Worm (Caenorhabditis elegans): ENCODE data around the gene Y19D2B.2.

Y19D2B.2 gene

ce11 chrII:10959676-10960075 lies 35.6 kb downstream of the Y19D2B.2 start:
- TF ChIP-seq blmp-1 (tag; optimal IDR thresholded peaks at IDR 0.05) (peak; percentile 69), egl-13 (tag; optimal IDR thresholded peaks at IDR 0.05) (no peak)

DNA sequence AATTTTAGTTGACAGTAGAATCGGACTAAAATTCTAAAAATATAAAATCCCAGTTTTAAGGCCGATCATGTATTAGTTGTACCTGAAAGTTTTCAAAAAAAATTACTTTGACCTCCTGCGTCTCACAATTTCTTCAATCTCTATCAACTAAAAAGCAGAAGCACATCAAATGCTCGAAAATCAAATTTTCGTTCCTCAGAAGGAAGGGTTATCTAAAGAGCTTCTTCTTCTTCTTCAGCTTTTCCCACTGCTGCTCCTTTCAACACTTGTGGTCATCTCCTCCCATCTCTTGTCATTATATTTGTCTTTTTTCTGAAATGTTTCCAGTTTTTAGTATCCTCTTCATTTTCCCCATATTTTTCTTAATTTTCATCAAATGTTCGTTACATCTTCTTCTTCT lies 40.7 kb downstream of the Y19D2B.2 start:
- TF ChIP-seq lin-14 (GFP tag; optimal IDR thresholded peaks at IDR 0.05): peak; percentile 6
- no peak for TF ChIP-seq unc-98 (GFP tag; IDR thresholded peaks at IDR 0.05)

- TF ChIP-seq nhr-19 (GFP tag; conservative IDR thresholded peaks at IDR 0.05): no peak
- TF ChIP-seq efl-1 (optimal IDR thresholded peaks at IDR 0.05): no peak
- peak in 1 of 2 experiments; percentile 28 for TF ChIP-seq efl-1 (GFP tag; optimal IDR thresholded peaks at IDR 0.05 in 1 of 2)
- TF ChIP-seq elt-3 (tag; optimal IDR thresholded peaks at IDR 0.05): no peak
- peak; percentile 21 for TF ChIP-seq lin-14 (GFP tag; optimal IDR thresholded peaks at IDR 0.05)
- no peak for TF ChIP-seq nhr-84 (tag; optimal IDR thresholded peaks at IDR 0.05)
- no peak for TF ChIP-seq nhr-12 (tag; optimal IDR thresholded peaks at IDR 0.05)
- TF ChIP-seq ces-1 (GFP tag; optimal IDR thresholded peaks at IDR 0.05): no peak
- no peak for TF ChIP-seq unc-98 (GFP tag; IDR thresholded peaks at IDR 0.05)
- TF ChIP-seq xbp-1 (tag; optimal IDR thresholded peaks at IDR 0.05): no peak
- TF ChIP-seq snu-23 (GFP tag; optimal IDR thresholded peaks at IDR 0.05): no peak
- no peak for TF ChIP-seq dsc-1 (tag; optimal IDR thresholded peaks at IDR 0.05)
- TF ChIP-seq snpc-4 (tag; optimal IDR thresholded peaks at IDR 0.05): no peak
- TF ChIP-seq nhr-71 (tag; optimal IDR thresholded peaks at IDR 0.05): no peak
- no peak for TF ChIP-seq alr-1 (tag; optimal IDR thresholded peaks at IDR 0.05; ENCODE audit: borderline replicate concordance)
- no peak for TF ChIP-seq Y116A8C.19 (tag; optimal IDR thresholded peaks at IDR 0.05; ENCODE audit: borderline replicate concordance)
- peak; percentile 27 for TF ChIP-seq nhr-47 (tag; optimal IDR thresholded peaks at IDR 0.05)
- TF ChIP-seq ceh-8 (GFP tag; optimal IDR thresholded peaks at IDR 0.05): no peak
- TF ChIP-seq unc-86 (tag; optimal IDR thresholded peaks at IDR 0.05): peak; percentile 29
- TF ChIP-seq egl-13 (tag; optimal IDR thresholded peaks at IDR 0.05): peak; percentile 69
- no peak for TF ChIP-seq ztf-11 (tag; optimal IDR thresholded peaks at IDR 0.05)
These were observed 46.6 kb downstream of the Y19D2B.2 start for ce11 chrII:10970625-10971024.

DNA sequence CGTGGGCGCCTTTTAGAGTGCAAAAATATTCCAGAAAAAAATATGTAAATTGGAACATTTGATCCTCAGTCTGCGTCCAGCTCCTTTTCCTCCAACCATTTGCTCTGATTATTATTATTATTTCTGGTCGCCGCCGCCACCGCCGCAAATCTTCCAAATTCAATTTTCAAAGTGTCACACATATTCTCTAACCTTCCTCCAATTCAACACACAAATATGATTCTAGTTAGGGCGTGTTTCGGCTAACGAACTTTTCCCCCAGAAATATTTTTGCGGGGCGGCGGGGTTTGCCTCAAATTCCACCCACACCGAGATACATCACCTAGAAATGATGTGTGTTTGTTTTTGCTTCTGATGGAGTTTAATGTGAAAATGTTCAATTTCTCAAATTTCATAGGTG lies 47.6 kb downstream of the Y19D2B.2 start:
- TF ChIP-seq grh-1 (GFP tag; IDR thresholded peaks at IDR 0.05) (no peak), lin-14 (GFP tag; optimal IDR thresholded peaks at IDR 0.05) (peak; percentile 35), lin-35 (GFP tag; optimal IDR thresholded peaks at IDR 0.05) (no peak)
